Fruit fly (Drosophila melanogaster) S2 (cell line): ENCODE data around the gene ocn.

Experiments
- CG8478 ChIP-seq: fragments of >200 bp; optimal IDR thresholded peaks from 2 replicates; lab custom pipeline; 2018
- CTCF ChIP-seq, 2 experiments: fragments of >200 bp; optimal IDR thresholded peaks; 2 replicates each; lab custom pipeline; 2018

- no peak for TF ChIP-seq CTCF (optimal IDR thresholded peaks at IDR 0.05; lab: Kevin White, UChicago)
- TF ChIP-seq CG8478 (lab: Kevin White, UChicago): no peak
Observed at dm6 chr3R:30014977-30015514, 22.5 kb downstream of the ocn start, which contains the start of gene CG7920.
